Worm (Caenorhabditis elegans) whole organism, young adult: ENCODE data around the gene vglu-2.
A peak's percentile ranks its signal among the peaks of the same experiment; 100 is the strongest.

Experiments
- F23B12.7 ChIP-seq: sonication (generic microtip); optimal IDR thresholded peaks from 2 replicates; lab custom pipeline; 2017; ENCODE audit warnings: missing genetic modification characterization, mild to moderate bottlenecking, missing compliant biosample characterization, antibody characterized with exemption, moderate library complexity; ENCODE audit not compliant: insufficient read depth
- F37B4.10 ChIP-seq: fragments of 200-800 bp; sonication (Bioruptor generic); IDR thresholded peaks from 2 replicates; pipeline ENCODE4 v1.3.6; 2022; ENCODE audit warnings: missing genetic modification characterization, missing compliant biosample characterization
- F39B2.1 ChIP-seq: fragments of 200-800 bp; sonication (Bioruptor generic); IDR thresholded peaks from 2 replicates; pipeline ENCODE4 v1.3.6; 2022; ENCODE audit warnings: missing genetic modification reagents, missing genetic modification characterization, missing compliant biosample characterization
- K11D2.4 ChIP-seq: fragments of 200-800 bp; sonication (Bioruptor generic); IDR thresholded peaks from 2 replicates; pipeline ENCODE4 v1.3.6; 2022; ENCODE audit warnings: missing genetic modification reagents, missing genetic modification characterization, missing compliant biosample characterization
- Y95B8A.8 ChIP-seq: fragments of 200-800 bp; sonication (Bioruptor generic); IDR thresholded peaks from 2 replicates; pipeline ENCODE4 v1.3.6; 2022; ENCODE audit warnings: missing genetic modification reagents, missing genetic modification characterization, missing compliant biosample characterization
- cebp-1 ChIP-seq, 2 experiments: fragments of 200-800 bp in 1 of 2; sonication (Bioruptor generic) in 1 of 2; sonication (generic microtip) in 1 of 2; IDR thresholded peaks in 1 of 2; optimal IDR thresholded peaks in 1 of 2; 2 replicates each; pipeline versions ENCODE4 v1.3.6 to Lab custom; 2017 to 2022; ENCODE audit warnings: missing compliant biosample characterization in 2 of 2, missing genetic modification characterization in 2 of 2, mild to moderate bottlenecking in 1 of 2, missing genetic modification reagents in 1 of 2, moderate library complexity in 1 of 2
- cebp-2 ChIP-seq: fragments of 200-800 bp; sonication (Bioruptor generic); IDR thresholded peaks from 2 replicates; pipeline ENCODE4 v1.3.6; 2022; ENCODE audit warnings: missing genetic modification characterization, missing compliant biosample characterization
- ceh-40 ChIP-seq: fragments of 200-800 bp; sonication (Bioruptor generic); IDR thresholded peaks from 2 replicates; pipeline ENCODE4 v1.3.6; 2022; ENCODE audit warnings: missing genetic modification characterization, missing compliant biosample characterization
- gei-17 ChIP-seq: fragments of 200-800 bp; sonication (Bioruptor generic); optimal IDR thresholded peaks from 2 replicates; lab custom pipeline; 2018; ENCODE audit warnings: mild to moderate bottlenecking, missing genetic modification characterization, missing compliant biosample characterization
- hmg-1.2 ChIP-seq: fragments of 200-800 bp; sonication (Bioruptor generic); IDR thresholded peaks from 2 replicates; pipeline ENCODE4 v1.3.6; 2022; ENCODE audit warnings: missing genetic modification reagents, missing genetic modification characterization, missing compliant biosample characterization
- mxl-1 ChIP-seq: sonication (generic microtip); optimal IDR thresholded peaks from 2 replicates; lab custom pipeline; 2016; ENCODE audit warnings: missing genetic modification characterization, missing compliant biosample characterization
- nhr-179 ChIP-seq: sonication (generic microtip); optimal IDR thresholded peaks from 2 replicates; lab custom pipeline; 2016; ENCODE audit warnings: mild to moderate bottlenecking, missing genetic modification characterization, missing compliant biosample characterization
- rcor-1 ChIP-seq: fragments of 200-800 bp; sonication (Bioruptor generic); IDR thresholded peaks from 2 replicates; pipeline ENCODE4 v1.3.6; 2022; ENCODE audit warnings: missing genetic modification reagents, missing genetic modification characterization, missing compliant biosample characterization
- repo-1 ChIP-seq: sonication (generic microtip); optimal IDR thresholded peaks from 2 replicates; lab custom pipeline; 2017; ENCODE audit warnings: mild to moderate bottlenecking, missing genetic modification characterization, missing compliant biosample characterization
- tbx-9 ChIP-seq: sonication (generic microtip); optimal IDR thresholded peaks from 2 replicates; lab custom pipeline; 2016; ENCODE audit warnings: borderline replicate concordance, missing genetic modification characterization, inconsistent platforms, missing compliant biosample characterization
- unc-62 ChIP-seq: fragments of 150-350 bp; optimal IDR thresholded peaks from 2 replicates; lab custom pipeline; 2014; ENCODE audit warnings: missing biosample characterization, missing genetic modification reagents, missing genetic modification characterization
- xnd-1 ChIP-seq: sonication (generic microtip); optimal IDR thresholded peaks from 2 replicates; lab custom pipeline; 2016; ENCODE audit warnings: missing genotype, missing genetic modification reagents, missing genetic modification characterization, missing compliant biosample characterization
- zfh-2 ChIP-seq: fragments of 200-800 bp; sonication (Bioruptor generic); conservative IDR thresholded peaks from 2 replicates; pipeline ENCODE4 v1.3.6; 2022; ENCODE audit warnings: missing genetic modification reagents, missing genetic modification characterization, missing compliant biosample characterization
- ztf-26 ChIP-seq: sonication (generic microtip); optimal IDR thresholded peaks from 2 replicates; lab custom pipeline; 2017; ENCODE audit warnings: missing genetic modification characterization, missing compliant biosample characterization

Gene vglu-2

DNA sequence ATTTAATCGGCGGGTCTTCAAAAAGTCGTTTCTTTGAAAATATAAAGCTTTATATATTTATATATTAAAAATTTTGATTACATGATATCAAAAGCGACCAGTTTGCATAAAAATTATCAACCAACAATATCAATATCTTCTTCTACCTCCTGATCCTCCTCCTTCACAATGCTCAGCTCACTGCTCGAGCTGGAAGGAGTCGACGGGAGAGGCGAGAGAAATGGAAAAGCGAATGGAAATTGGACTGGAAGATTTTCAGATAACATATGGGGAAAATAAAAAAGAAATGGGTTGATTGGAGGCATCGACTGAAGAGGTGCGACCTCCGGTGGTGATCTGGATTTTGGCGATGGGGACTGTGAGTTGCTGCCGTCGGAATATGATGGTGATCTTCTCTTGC, 45.0 kb downstream of the vglu-2 start:
- TF ChIP-seq F39B2.1 (GFP tag; lab: Robert Waterston, UW) (no peak), ceh-40 (GFP tag; lab: Robert Waterston, UW) (no peak), tbx-9 (tag; lab: Kevin White, UChicago) (peak; percentile 12), cebp-2 (GFP tag; lab: Robert Waterston, UW) (0 out of 2 replicates have a peak, but pooled peaks have one; percentile 19), repo-1 (tag; lab: Kevin White, UChicago) (peak; percentile 21)

DNA sequence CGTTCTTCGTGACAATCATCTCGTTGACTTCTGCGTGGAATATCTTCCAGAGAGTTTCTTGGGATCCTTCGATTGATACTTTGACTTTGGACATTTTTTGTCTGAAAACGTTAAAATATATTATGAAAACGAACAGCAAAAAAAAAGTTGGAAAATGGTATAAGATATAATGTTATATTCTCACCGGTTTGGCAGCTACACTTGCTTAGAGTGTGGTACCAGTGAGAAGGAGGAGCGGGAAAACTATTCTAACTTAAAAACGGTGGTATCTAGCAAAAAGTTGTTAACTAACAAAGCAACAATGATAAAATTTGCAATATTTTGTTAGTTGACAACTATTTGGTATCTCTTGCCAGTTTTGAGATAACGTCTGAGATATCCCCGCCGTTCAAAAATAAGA, 46.8 kb downstream of the vglu-2 start, which contains the start of gene tbx-9:
Gene tbx-9 (minus strand): TSS at position 101 of the 400 bp plus-strand sequence.
- TF ChIP-seq mxl-1 (tag; lab: Kevin White, UChicago), result no peak
- TF ChIP-seq gei-17 (GFP tag; lab: Kevin White, UChicago), result no peak
- no peak for TF ChIP-seq nhr-179 (tag; lab: Kevin White, UChicago)
- TF ChIP-seq F23B12.7 (tag; lab: Kevin White, UChicago), result no peak
- no peak for TF ChIP-seq rcor-1
- no peak for TF ChIP-seq hmg-1.2 (GFP tag; lab: Robert Waterston, UW)
- no peak for TF ChIP-seq ztf-26 (tag; lab: Kevin White, UChicago)
- no peak for TF ChIP-seq xnd-1 (tag; lab: Kevin White, UChicago)
- TF ChIP-seq cebp-2 (GFP tag; lab: Robert Waterston, UW), result no peak

DNA sequence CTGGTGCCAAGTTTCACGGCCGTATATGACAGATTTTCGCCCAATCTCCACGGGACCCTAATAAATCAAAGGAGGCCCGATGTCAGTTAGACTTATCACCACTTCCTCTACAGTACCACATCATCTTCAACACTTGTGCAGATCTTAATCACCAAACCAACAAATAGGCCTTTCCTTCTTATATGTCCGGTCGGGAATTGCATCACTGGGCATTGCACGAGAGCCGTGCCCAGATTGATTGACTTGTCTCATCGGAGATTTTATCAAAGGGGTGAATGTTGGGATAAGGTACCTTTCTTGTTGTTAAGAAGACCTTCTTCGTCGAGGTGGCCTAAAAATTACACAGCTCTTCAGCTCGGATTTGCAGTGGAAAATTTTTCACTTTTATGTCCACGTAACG, 49.8 kb downstream of the vglu-2 start:
- TF ChIP-seq unc-62 (GFP tag; lab: Kevin White, UChicago) (peak; percentile 56), F37B4.10 (GFP tag; lab: Robert Waterston, UW) (no peak), K11D2.4 (no peak), Y95B8A.8 (GFP tag; lab: Robert Waterston, UW) (no peak)
- TF ChIP-seq, all 124 proteins: peak for 1

DNA sequence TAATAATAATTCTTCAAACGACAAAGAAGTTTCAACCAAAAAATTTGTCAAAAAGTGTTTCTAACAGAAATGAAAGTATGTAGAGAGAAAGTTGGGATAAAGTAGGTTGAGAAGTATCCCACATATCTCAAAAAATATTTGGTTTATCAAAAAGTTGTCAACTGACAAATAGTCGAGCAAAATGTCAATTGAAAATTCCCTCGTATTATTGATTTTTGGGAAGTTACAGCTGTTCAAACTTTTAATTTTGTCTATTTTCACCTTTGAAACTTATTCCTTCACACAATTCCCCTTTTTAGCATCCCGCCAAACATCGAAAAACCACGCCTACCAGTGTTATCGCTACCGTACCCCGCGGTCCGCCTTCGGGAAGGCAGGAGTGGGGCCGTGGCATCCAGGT, 52.1 kb downstream of the vglu-2 start, which contains the start of gene tbx-8:
Gene tbx-8 (plus strand): TSS at position 301 of the 400 bp plus-strand sequence.
- TF ChIP-seq zfh-2 (GFP tag; lab: Robert Waterston, UW) (peak; percentile 46; the same call in 1 of the 2 replicates), cebp-1 (GFP tag; IDR thresholded peaks at IDR 0.05; lab: Robert Waterston, UW) (no peak), cebp-1 (tag; optimal IDR thresholded peaks at IDR 0.05; lab: Kevin White, UChicago) (no peak)
